Fruit fly (Drosophila melanogaster): ENCODE data around the gene CG3008.

The CG3008 gene

dm6 chr2L:4888541-4888940 is 5.4 kb downstream of the CG3008 start:
- no peak for TF ChIP-seq tj (GFP tag; optimal IDR thresholded peaks at IDR 0.05)
- no peak for TF ChIP-seq CG1620 (GFP tag; optimal IDR thresholded peaks at IDR 0.05)
- no peak for TF ChIP-seq Crg-1 (GFP tag; optimal IDR thresholded peaks at IDR 0.05)
- TF ChIP-seq CG7045 (GFP tag; optimal IDR thresholded peaks at IDR 0.05): no peak
- TF ChIP-seq pad (GFP tag; optimal IDR thresholded peaks at IDR 0.05): no peak
- TF ChIP-seq CG14711 (tag; optimal IDR thresholded peaks at IDR 0.05): no peak
- TF ChIP-seq toe (GFP tag; optimal IDR thresholded peaks at IDR 0.05): no peak
- TF ChIP-seq Hr96 (GFP tag; optimal IDR thresholded peaks at IDR 0.05): no peak
- TF ChIP-seq bab1 (GFP tag; optimal IDR thresholded peaks at IDR 0.05): no peak
- no peak for TF ChIP-seq Mnt (GFP tag; optimal IDR thresholded peaks at IDR 0.05)
- no peak for TF ChIP-seq CG5204 (GFP tag; optimal IDR thresholded peaks at IDR 0.05)
- TF ChIP-seq CG33017 (tag; optimal IDR thresholded peaks at IDR 0.05): no peak
- TF ChIP-seq Clk (GFP tag; optimal IDR thresholded peaks at IDR 0.05): no peak
- TF ChIP-seq ovo (GFP tag; optimal IDR thresholded peaks at IDR 0.05): no peak
- no peak for TF ChIP-seq CG7101 (tag; optimal IDR thresholded peaks at IDR 0.05)
- TF ChIP-seq cic (GFP tag; optimal IDR thresholded peaks at IDR 0.05): no peak
- TF ChIP-seq CG11617 (GFP tag; optimal IDR thresholded peaks at IDR 0.05): no peak
- TF ChIP-seq kay (GFP tag; ENCODE audit: borderline replicate concordance): no peak

- TF ChIP-seq Clk (GFP tag; optimal IDR thresholded peaks at IDR 0.05): no peak
- peak; percentile 28 for TF ChIP-seq tj (GFP tag; optimal IDR thresholded peaks at IDR 0.05)
- no peak for TF ChIP-seq CG33017 (tag; optimal IDR thresholded peaks at IDR 0.05)
Measured at dm6 chr2L:4889451-4890045, 6.5 kb downstream of the CG3008 start, which contains the start of gene CG15625. CG15625 (plus strand) TSS chr2L:4889995.

dm6 chr2L:4891914-4892469 is 8.9 kb downstream of the CG3008 start, which contains the start of gene CG3036:
CG3036 (plus strand) TSS chr2L:4892112.
- TF ChIP-seq CG11617 (GFP tag; optimal IDR thresholded peaks at IDR 0.05) (no peak), CG7101 (tag; optimal IDR thresholded peaks at IDR 0.05) (peak; percentile 26), kay (GFP tag; ENCODE audit: borderline replicate concordance) (no peak), CG33017 (tag; optimal IDR thresholded peaks at IDR 0.05) (peak; percentile 15), Crg-1 (GFP tag; optimal IDR thresholded peaks at IDR 0.05) (peak; percentile 25), CG5204 (GFP tag; optimal IDR thresholded peaks at IDR 0.05) (no peak), cic (GFP tag; optimal IDR thresholded peaks at IDR 0.05) (peak; percentile 66), CG7045 (GFP tag; optimal IDR thresholded peaks at IDR 0.05) (no peak), pad (GFP tag; optimal IDR thresholded peaks at IDR 0.05) (no peak), Mnt (GFP tag; optimal IDR thresholded peaks at IDR 0.05) (peak; percentile 63), bab1 (GFP tag; optimal IDR thresholded peaks at IDR 0.05) (peak; percentile 17), ovo (GFP tag; optimal IDR thresholded peaks at IDR 0.05) (no peak), Hr96 (GFP tag; optimal IDR thresholded peaks at IDR 0.05) (peak; percentile 3), toe (GFP tag; optimal IDR thresholded peaks at IDR 0.05) (no peak)

dm6 chr2L:4893612-4894011 is 10.5 kb downstream of the CG3008 start:
- TF ChIP-seq tj (GFP tag; optimal IDR thresholded peaks at IDR 0.05) (no peak), Hr96 (GFP tag; optimal IDR thresholded peaks at IDR 0.05) (no peak), bab1 (GFP tag; optimal IDR thresholded peaks at IDR 0.05) (no peak)

dm6 chr2L:4895902-4896301 is 12.8 kb downstream of the CG3008 start:
- no peak for TF ChIP-seq CG12768 (GFP tag; optimal IDR thresholded peaks at IDR 0.05)
- TF ChIP-seq CG5204 (GFP tag; optimal IDR thresholded peaks at IDR 0.05): no peak
- TF ChIP-seq Mnt (GFP tag; optimal IDR thresholded peaks at IDR 0.05): no peak
- no peak for TF ChIP-seq CG14711 (tag; optimal IDR thresholded peaks at IDR 0.05)
- TF ChIP-seq ovo (GFP tag; optimal IDR thresholded peaks at IDR 0.05): no peak
- TF ChIP-seq CG7101 (tag; optimal IDR thresholded peaks at IDR 0.05): no peak
- TF ChIP-seq kay (GFP tag; ENCODE audit: borderline replicate concordance): peak; percentile 83
- no peak for TF ChIP-seq pad (GFP tag; optimal IDR thresholded peaks at IDR 0.05)

- TF ChIP-seq Crg-1 (GFP tag; optimal IDR thresholded peaks at IDR 0.05): no peak
- no peak for TF ChIP-seq pad (GFP tag; optimal IDR thresholded peaks at IDR 0.05)
- TF ChIP-seq Hr96 (GFP tag; optimal IDR thresholded peaks at IDR 0.05): no peak
- TF ChIP-seq tj (GFP tag; optimal IDR thresholded peaks at IDR 0.05): peak; percentile 49
- TF ChIP-seq CG1620 (GFP tag; optimal IDR thresholded peaks at IDR 0.05): no peak
- TF ChIP-seq kay (GFP tag; ENCODE audit: borderline replicate concordance): peak; percentile 97
- TF ChIP-seq CG5204 (GFP tag; optimal IDR thresholded peaks at IDR 0.05): peak; percentile 14
- peak; percentile 48 for TF ChIP-seq Mnt (GFP tag; optimal IDR thresholded peaks at IDR 0.05)
- peak; percentile 61 for TF ChIP-seq cic (GFP tag; optimal IDR thresholded peaks at IDR 0.05)
- TF ChIP-seq CG12768 (GFP tag; optimal IDR thresholded peaks at IDR 0.05): peak; percentile 32
Measured at dm6 chr2L:4896484-4897205, 13.5 kb downstream of the CG3008 start.

DNA sequence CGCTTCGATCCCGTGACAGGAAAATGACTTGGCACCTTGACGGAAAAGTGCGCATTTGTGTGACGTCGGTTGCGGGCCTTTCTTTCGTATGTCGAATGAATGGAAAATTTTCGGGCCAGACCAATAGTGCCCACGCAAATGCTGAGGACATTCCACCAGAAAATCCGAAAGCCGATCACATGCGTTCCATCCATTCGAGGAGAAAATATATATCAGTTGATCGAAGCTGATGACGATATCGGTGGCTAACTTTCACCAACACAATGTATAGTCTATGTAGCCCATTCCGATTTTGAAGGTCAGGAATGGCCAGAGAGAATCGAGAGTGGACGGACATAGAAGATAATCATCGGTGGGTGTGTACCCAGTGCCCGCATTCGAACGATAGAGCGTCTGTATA is 15.1 kb downstream of the CG3008 start:
- TF ChIP-seq cnc (optimal IDR thresholded peaks at IDR 0.05): peak in 1 of 2 experiments; percentile 40
- TF ChIP-seq pad (GFP tag; optimal IDR thresholded peaks at IDR 0.05): no peak

Measured in whole organism, adult.